Worm (Caenorhabditis elegans): ENCODE measurements around the gene E01B7.2.

- TF ChIP-seq unc-62 (GFP tag; optimal IDR thresholded peaks at IDR 0.05) (no peak), ham-2 (GFP tag; optimal IDR thresholded peaks at IDR 0.05) (no peak), ztf-11 (tag; optimal IDR thresholded peaks at IDR 0.05) (no peak), elt-1 (tag; optimal IDR thresholded peaks at IDR 0.05; ENCODE audit: borderline replicate concordance, insufficient read depth) (no peak), blmp-1 (tag; optimal IDR thresholded peaks at IDR 0.05) (no peak), nhr-28 (tag; optimal IDR thresholded peaks at IDR 0.05) (no peak), sptf-1 (tag; optimal IDR thresholded peaks at IDR 0.05) (no peak), snpc-4 (tag; optimal IDR thresholded peaks at IDR 0.05) (no peak), mab-5 (tag; optimal IDR thresholded peaks at IDR 0.05) (no peak), ceh-43 (GFP tag; optimal IDR thresholded peaks at IDR 0.05) (no peak), lin-32 (GFP tag; optimal IDR thresholded peaks at IDR 0.05) (no peak), lsy-2 (tag; optimal IDR thresholded peaks at IDR 0.05) (no peak)
Observed at ce11 chrV:17931795-17932194, 10.2 kb downstream of the E01B7.2 start.
